Fruit fly (Drosophila melanogaster) whole organism, embryonic: ENCODE results near the gene CG8149.

Experiments
- CG10274 ChIP-seq: fragments of 200-800 bp; sonication (Bioruptor generic); optimal IDR thresholded peaks from 3 replicates; lab custom pipeline; 2017; ENCODE audit warnings: missing biosample characterization, mild to moderate bottlenecking, missing genetic modification characterization
- CG10366 ChIP-seq: fragments of 200-800 bp; sonication (Bioruptor generic); IDR thresholded peaks from 2 replicates; pipeline ENCODE4 v1.3.6; 2022; ENCODE audit warnings: missing biosample characterization, missing genetic modification characterization
- CG12104 ChIP-seq: fragments of 200-800 bp; sonication (Bioruptor generic); optimal IDR thresholded peaks from 3 replicates; lab custom pipeline; 2016; ENCODE audit warnings: missing biosample characterization, missing genetic modification characterization
- CG12659 ChIP-seq: fragments of 200-800 bp; sonication (Bioruptor generic); optimal IDR thresholded peaks from 3 replicates; lab custom pipeline; 2017; ENCODE audit warnings: mild to moderate bottlenecking, missing biosample characterization, missing genetic modification reagents, missing genetic modification characterization
- CG1602 ChIP-seq: fragments of 200-800 bp; sonication (Bioruptor generic); optimal IDR thresholded peaks from 3 replicates; lab custom pipeline; 2016; ENCODE audit warnings: missing biosample characterization, missing genetic modification characterization
- CG17328 ChIP-seq: fragments of 200-800 bp; sonication (Bioruptor generic); IDR thresholded peaks from 2 replicates; pipeline ENCODE4 v1.3.6; 2022; ENCODE audit warnings: missing biosample characterization, missing genetic modification characterization
- CG17612 ChIP-seq: fragments of 200-800 bp; sonication (Bioruptor generic); IDR thresholded peaks from 2 replicates; pipeline ENCODE4 v1.3.6; 2022; ENCODE audit warnings: missing biosample characterization, missing genetic modification characterization
- CG2889 ChIP-seq: fragments of 200-800 bp; sonication (Bioruptor generic); IDR thresholded peaks from 3 replicates; pipeline ENCODE4 v1.3.6; 2022; ENCODE audit warnings: missing biosample characterization, missing genetic modification characterization
- CG3407 ChIP-seq: fragments of 200-800 bp; sonication (Bioruptor generic); optimal IDR thresholded peaks from 2 replicates; lab custom pipeline; 2018; ENCODE audit warnings: missing biosample characterization, mild to moderate bottlenecking, missing genetic modification characterization
- CG34224 ChIP-seq: fragments of 200-800 bp; sonication (Bioruptor generic); IDR thresholded peaks from 3 replicates; pipeline ENCODE4 v1.3.6; 2022; ENCODE audit warnings: missing biosample characterization, missing genetic modification characterization; ENCODE audit not compliant: partially characterized antibody
- CG4820 ChIP-seq: fragments of 200-800 bp; sonication (Bioruptor generic); optimal IDR thresholded peaks from 3 replicates; lab custom pipeline; 2016; ENCODE audit warnings: missing biosample characterization, missing genetic modification characterization
- CG6854 ChIP-seq: fragments of 200-800 bp; sonication (Bioruptor generic); optimal IDR thresholded peaks from 3 replicates; lab custom pipeline; 2017; ENCODE audit warnings: missing biosample characterization, mild to moderate bottlenecking, missing genetic modification characterization
- CG8478 ChIP-seq: fragments of >200 bp; optimal IDR thresholded peaks from 2 replicates; lab custom pipeline; 2018
- CG9215 ChIP-seq: fragments of 200-800 bp; sonication (Bioruptor generic); IDR thresholded peaks from 2 replicates; pipeline ENCODE4 v1.3.6; 2022; ENCODE audit warnings: missing biosample characterization, missing genetic modification characterization
- CG9797 ChIP-seq: fragments of 200-800 bp; sonication (Bioruptor generic); optimal IDR thresholded peaks from 3 replicates; lab custom pipeline; 2018; ENCODE audit warnings: missing biosample characterization, mild to moderate bottlenecking, missing genetic modification characterization
- CG9817 ChIP-seq: fragments of 200-800 bp; sonication (Bioruptor generic); optimal IDR thresholded peaks from 2 replicates; lab custom pipeline; 2018; ENCODE audit warnings: missing biosample characterization, mild to moderate bottlenecking, missing genetic modification characterization, moderate library complexity
- CTCF ChIP-seq: fragments of 200-800 bp; sonication (Bioruptor generic); optimal IDR thresholded peaks from 2 replicates; lab custom pipeline; 2017; ENCODE audit warnings: missing biosample characterization, mild to moderate bottlenecking, missing genetic modification characterization, moderate library complexity
- Chrac-16 ChIP-seq: fragments of 200-800 bp; sonication (Bioruptor generic); optimal IDR thresholded peaks from 3 replicates; lab custom pipeline; 2016; ENCODE audit warnings: missing biosample characterization, missing genetic modification characterization
- Deaf1 ChIP-seq: fragments of 200-800 bp; optimal IDR thresholded peaks from 3 replicates; lab custom pipeline; 2019; ENCODE audit warnings: missing biosample characterization, mild to moderate bottlenecking, missing genetic modification characterization, moderate library complexity
- Dek ChIP-seq: fragments of 200-800 bp; sonication (Bioruptor generic); optimal IDR thresholded peaks from 3 replicates; lab custom pipeline; 2019; ENCODE audit warnings: missing biosample characterization, mild to moderate bottlenecking, missing genetic modification characterization, moderate library complexity
- Dll ChIP-seq: fragments of 200-800 bp; sonication (Bioruptor generic); IDR thresholded peaks from 4 replicates; pipeline ENCODE4 v1.3.6; 2022; ENCODE audit warnings: missing biosample characterization, missing genetic modification characterization; ENCODE audit not compliant: partially characterized antibody
- Dref ChIP-seq: fragments of 200-800 bp; sonication (Bioruptor generic); IDR thresholded peaks from 2 replicates; pipeline ENCODE4 v1.3.6; 2022; ENCODE audit warnings: missing biosample characterization, missing genetic modification characterization
- Gug ChIP-seq: fragments of 200-800 bp; sonication (Bioruptor generic); IDR thresholded peaks from 4 replicates; pipeline ENCODE4 v1.3.6; 2022; ENCODE audit warnings: missing biosample characterization, missing genetic modification characterization
- HLH4C ChIP-seq: fragments of 200-800 bp; sonication (Bioruptor generic); IDR thresholded peaks from 3 replicates; pipeline ENCODE4 v1.3.6; 2022; ENCODE audit warnings: missing biosample characterization, missing genetic modification characterization; ENCODE audit not compliant: partially characterized antibody
- Hmr ChIP-seq: fragments of 200-800 bp; sonication (Bioruptor generic); optimal IDR thresholded peaks from 3 replicates; lab custom pipeline; 2017; ENCODE audit warnings: mild to moderate bottlenecking, missing biosample characterization, missing genetic modification reagents, missing genetic modification characterization
- Hsf ChIP-seq: fragments of 200-800 bp; sonication (Bioruptor generic); optimal IDR thresholded peaks from 3 replicates; lab custom pipeline; 2016; ENCODE audit warnings: missing biosample characterization, missing genetic modification characterization
- MTF-1 ChIP-seq: fragments of 200-800 bp; sonication (Bioruptor generic); optimal IDR thresholded peaks from 2 replicates; lab custom pipeline; 2018; ENCODE audit warnings: missing biosample characterization, mild to moderate bottlenecking, missing genetic modification characterization, borderline replicate concordance
- NK7.1 ChIP-seq: fragments of 200-800 bp; sonication (Bioruptor generic); optimal IDR thresholded peaks from 3 replicates; lab custom pipeline; 2016; ENCODE audit warnings: missing biosample characterization, missing genetic modification characterization
- Oaz ChIP-seq: fragments of 200-800 bp; sonication (Bioruptor generic); IDR thresholded peaks from 2 replicates; pipeline ENCODE4 v1.3.6; 2022; ENCODE audit warnings: missing biosample characterization, missing genetic modification characterization
- Side ChIP-seq: fragments of 200-800 bp; sonication (Bioruptor generic); optimal IDR thresholded peaks from 2 replicates; lab custom pipeline; 2016; ENCODE audit warnings: missing biosample characterization, missing genetic modification characterization
- Sry-β ChIP-seq: fragments of 200-800 bp; sonication (Bioruptor generic); optimal IDR thresholded peaks from 2 replicates; lab custom pipeline; 2018; ENCODE audit warnings: missing biosample characterization, mild to moderate bottlenecking, missing genetic modification characterization, moderate library complexity
- ash1 ChIP-seq: fragments of 200-800 bp; sonication (Bioruptor generic); optimal IDR thresholded peaks from 2 replicates; lab custom pipeline; 2018; ENCODE audit warnings: missing biosample characterization, mild to moderate bottlenecking, missing genetic modification characterization
- bab2 ChIP-seq: fragments of 200-800 bp; sonication (Bioruptor generic); optimal IDR thresholded peaks from 2 replicates; lab custom pipeline; 2016; ENCODE audit warnings: missing biosample characterization, missing genetic modification characterization
- dpn ChIP-seq, 2 experiments: fragments of 200-800 bp; sonication (Bioruptor generic); optimal IDR thresholded peaks; 3 replicates each; lab custom pipeline; 2016; ENCODE audit warnings: missing biosample characterization in 2 of 2, missing genetic modification characterization in 2 of 2
- ems ChIP-seq: fragments of 200-800 bp; sonication (Bioruptor generic); optimal IDR thresholded peaks from 3 replicates; lab custom pipeline; 2016; ENCODE audit warnings: missing biosample characterization, missing genetic modification characterization
- en ChIP-seq: fragments of 200-800 bp; sonication (Bioruptor generic); optimal IDR thresholded peaks from 2 replicates; lab custom pipeline; 2016; ENCODE audit warnings: missing biosample characterization, missing genetic modification characterization
- fd102C ChIP-seq: fragments of 200-800 bp; sonication (Bioruptor generic); optimal IDR thresholded peaks from 2 replicates; lab custom pipeline; 2018; ENCODE audit warnings: missing biosample characterization, mild to moderate bottlenecking, missing genetic modification characterization, moderate library complexity
- ftz-f1 ChIP-seq: fragments of 200-800 bp; sonication (Bioruptor generic); optimal IDR thresholded peaks from 2 replicates; lab custom pipeline; 2016; ENCODE audit warnings: missing biosample characterization, missing genetic modification characterization
- inv ChIP-seq: fragments of 200-800 bp; sonication (Bioruptor generic); IDR thresholded peaks from 2 replicates; pipeline ENCODE4 v1.3.6; 2022; ENCODE audit warnings: missing biosample characterization, missing genetic modification characterization; ENCODE audit not compliant: partially characterized antibody
- jing ChIP-seq: fragments of 200-800 bp; sonication (Bioruptor generic); optimal IDR thresholded peaks from 2 replicates; lab custom pipeline; 2018; ENCODE audit warnings: missing biosample characterization, mild to moderate bottlenecking, missing genetic modification characterization
- mld ChIP-seq: fragments of 200-800 bp; sonication (Bioruptor generic); IDR thresholded peaks from 3 replicates; pipeline ENCODE4 v1.3.6; 2022; ENCODE audit warnings: missing biosample characterization, missing genetic modification characterization; ENCODE audit not compliant: partially characterized antibody
- pfk ChIP-seq: fragments of 200-800 bp; sonication (Bioruptor generic); optimal IDR thresholded peaks from 2 replicates; lab custom pipeline; 2018; ENCODE audit warnings: missing biosample characterization, mild to moderate bottlenecking, missing genetic modification characterization, moderate library complexity
- prd ChIP-seq, 3 experiments: fragments of >200 bp in 2 of 3; fragments of 200-800 bp in 1 of 3; sonication (Bioruptor generic) in 1 of 3; optimal IDR thresholded peaks in 2 of 3; IDR thresholded peaks in 1 of 3; 2 replicates in 2 of 3; 3 replicates in 1 of 3; pipeline versions ENCODE4 v1.3.6 to Lab custom; 2017 to 2022; ENCODE audit warnings: missing biosample characterization in 1 of 3, missing genetic modification characterization in 1 of 3
- pzg ChIP-seq: fragments of 200-800 bp; sonication (Bioruptor generic); optimal IDR thresholded peaks from 3 replicates; lab custom pipeline; 2018; ENCODE audit warnings: missing biosample characterization, mild to moderate bottlenecking, missing genetic modification characterization, moderate library complexity
- rib ChIP-seq: fragments of 200-800 bp; sonication (Bioruptor generic); IDR thresholded peaks from 2 replicates; pipeline ENCODE4 v1.3.6; 2022; ENCODE audit warnings: missing biosample characterization, missing genetic modification characterization
- run ChIP-seq: fragments of 200-800 bp; sonication (Bioruptor generic); optimal IDR thresholded peaks from 3 replicates; lab custom pipeline; 2018; ENCODE audit warnings: missing biosample characterization, mild to moderate bottlenecking, missing genetic modification characterization
- sens-2 ChIP-seq: fragments of 200-800 bp; sonication (Bioruptor generic); IDR thresholded peaks from 2 replicates; pipeline ENCODE4 v1.3.6; 2022; ENCODE audit warnings: missing biosample characterization, missing genetic modification characterization
- sima ChIP-seq: fragments of 200-800 bp; sonication (Bioruptor generic); optimal IDR thresholded peaks from 2 replicates; lab custom pipeline; 2016; ENCODE audit warnings: missing biosample characterization, missing genetic modification characterization
- sisA ChIP-seq: fragments of 200-800 bp; sonication (Bioruptor generic); IDR thresholded peaks from 2 replicates; pipeline ENCODE4 v1.3.6; 2022; ENCODE audit warnings: missing biosample characterization, missing genetic modification characterization
- stwl ChIP-seq: fragments of 200-800 bp; sonication (Bioruptor generic); optimal IDR thresholded peaks from 3 replicates; lab custom pipeline; 2018; ENCODE audit warnings: missing biosample characterization, mild to moderate bottlenecking, missing genetic modification characterization, moderate library complexity
- wor ChIP-seq: fragments of 200-800 bp; sonication (Bioruptor generic); IDR thresholded peaks from 2 replicates; pipeline ENCODE4 v1.3.6; 2022; ENCODE audit warnings: missing biosample characterization, missing genetic modification characterization
- yki ChIP-seq: fragments of >200 bp; optimal IDR thresholded peaks from 3 replicates; lab custom pipeline; 2018

Gene CG8149

DNA sequence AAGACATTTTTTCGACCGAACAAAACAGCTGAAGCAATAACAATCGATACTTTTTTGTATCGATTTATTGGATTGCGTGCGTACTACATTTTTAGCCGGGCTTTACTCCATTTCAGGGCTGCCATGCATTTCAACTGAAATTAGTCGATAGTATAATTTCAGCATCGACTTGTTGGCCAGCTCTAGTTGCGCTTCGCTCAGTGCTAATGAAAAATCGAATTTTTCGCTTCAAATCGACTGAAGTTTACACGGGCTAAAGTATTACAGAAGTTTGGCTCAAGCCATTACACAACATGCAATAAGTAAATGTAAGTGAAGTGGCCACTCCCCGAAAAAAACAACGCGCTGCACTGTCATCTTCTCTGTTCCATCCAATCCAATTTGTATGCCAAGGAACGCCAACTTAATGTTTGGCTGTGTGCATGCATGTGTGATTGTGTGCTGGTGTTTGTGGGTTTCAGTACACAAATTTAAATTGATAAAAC, 11.4 kb downstream of the CG8149 start, which contains the start of the genes mRpL47, CG8176 and Kdm3 (continued):
- TF ChIP-seq inv (GFP tag; lab: Robert Waterston, UW): no peak
- TF ChIP-seq Hsf (GFP tag; lab: Kevin White, UChicago): peak; percentile 66
- TF ChIP-seq CG6854 (GFP tag; lab: Kevin White, UChicago): no peak
- peak; percentile 38 for TF ChIP-seq CG1602 (GFP tag; lab: Kevin White, UChicago)
- TF ChIP-seq CG2889: no peak
- no peak for TF ChIP-seq sens-2 (GFP tag; lab: Robert Waterston, UW)
- no peak for TF ChIP-seq Oaz (GFP tag; lab: Robert Waterston, UW)
- TF ChIP-seq pzg: peak; percentile 100
- TF ChIP-seq rib (GFP tag; lab: Robert Waterston, UW): no peak
- TF ChIP-seq ash1 (GFP tag; lab: Kevin White, UChicago): no peak
- no peak for TF ChIP-seq sima (GFP tag; lab: Kevin White, UChicago)
- TF ChIP-seq CG9797 (GFP tag; lab: Kevin White, UChicago): peak; percentile 81
- TF ChIP-seq bab2: peak; percentile 60
- peak; percentile 86 for TF ChIP-seq Hmr (GFP tag; lab: Kevin White, UChicago)
- TF ChIP-seq CG17612: no peak
- TF ChIP-seq Sry-β (GFP tag; lab: Kevin White, UChicago): no peak
- no peak for TF ChIP-seq CG34224 (GFP tag; lab: Robert Waterston, UW)
- no peak for TF ChIP-seq CG10274 (GFP tag; lab: Kevin White, UChicago)
- TF ChIP-seq mld (GFP tag; lab: Robert Waterston, UW): no peak
- TF ChIP-seq Side (GFP tag; lab: Kevin White, UChicago): peak; percentile 74
- no peak for TF ChIP-seq fd102C
- TF ChIP-seq CG17328 (GFP tag; lab: Robert Waterston, UW): no peak
- TF ChIP-seq CG8478 (lab: Kevin White, UChicago): peak; percentile 54
- no peak for TF ChIP-seq CG10366 (GFP tag; lab: Robert Waterston, UW)
- TF ChIP-seq MTF-1 (GFP tag; lab: Kevin White, UChicago): no peak
- TF ChIP-seq dpn (GFP tag; optimal IDR thresholded peaks at IDR 0.05; lab: Kevin White, UChicago): peak; percentile 78
- no peak for TF ChIP-seq jing (GFP tag; lab: Kevin White, UChicago)
- no peak for TF ChIP-seq yki
- peak; percentile 45 for TF ChIP-seq CG4820 (GFP tag; lab: Kevin White, UChicago)
- TF ChIP-seq Gug: peak; percentile 81; the same call in 3 of the 4 replicates
- peak; percentile 45 for TF ChIP-seq CTCF
- TF ChIP-seq NK7.1 (GFP tag; lab: Kevin White, UChicago): no peak
- TF ChIP-seq HLH4C (GFP tag; lab: Robert Waterston, UW): no peak
- TF ChIP-seq ftz-f1 (GFP tag; lab: Kevin White, UChicago): peak; percentile 26
- no peak for TF ChIP-seq Dll (GFP tag; lab: Robert Waterston, UW)
- peak; percentile 20 for TF ChIP-seq en
- no peak for TF ChIP-seq prd (optimal IDR thresholded peaks at IDR 0.05; lab: Kevin White, UChicago)
- TF ChIP-seq prd (GFP tag; IDR thresholded peaks at IDR 0.05; lab: Robert Waterston, UW): no peak
- TF ChIP-seq CG9817: peak; percentile 58
- TF ChIP-seq Chrac-16 (GFP tag; lab: Kevin White, UChicago): peak; percentile 36
- peak; percentile 26 for TF ChIP-seq pfk (GFP tag; lab: Kevin White, UChicago)
- TF ChIP-seq sisA: no peak
- no peak for TF ChIP-seq run (tag; lab: Kevin White, UChicago)
- TF ChIP-seq ems (GFP tag; lab: Kevin White, UChicago): peak; percentile 35
- TF ChIP-seq stwl (tag; lab: Kevin White, UChicago): peak; percentile 70
- TF ChIP-seq CG12659 (GFP tag; lab: Kevin White, UChicago): peak; percentile 90
- peak; percentile 66 for TF ChIP-seq Dek (tag; lab: Kevin White, UChicago)
- TF ChIP-seq CG12104 (GFP tag; lab: Kevin White, UChicago): peak; percentile 25
- TF ChIP-seq Deaf1: peak; percentile 40
- TF ChIP-seq CG3407 (GFP tag; lab: Kevin White, UChicago): no peak
- TF ChIP-seq wor (GFP tag; lab: Robert Waterston, UW): no peak
- no peak for TF ChIP-seq CG9215 (GFP tag; lab: Robert Waterston, UW)
- TF ChIP-seq Dref (GFP tag; lab: Robert Waterston, UW): no peak
